Fruit fly (Drosophila melanogaster): ENCODE measurements around the gene CG46317.

DNA sequence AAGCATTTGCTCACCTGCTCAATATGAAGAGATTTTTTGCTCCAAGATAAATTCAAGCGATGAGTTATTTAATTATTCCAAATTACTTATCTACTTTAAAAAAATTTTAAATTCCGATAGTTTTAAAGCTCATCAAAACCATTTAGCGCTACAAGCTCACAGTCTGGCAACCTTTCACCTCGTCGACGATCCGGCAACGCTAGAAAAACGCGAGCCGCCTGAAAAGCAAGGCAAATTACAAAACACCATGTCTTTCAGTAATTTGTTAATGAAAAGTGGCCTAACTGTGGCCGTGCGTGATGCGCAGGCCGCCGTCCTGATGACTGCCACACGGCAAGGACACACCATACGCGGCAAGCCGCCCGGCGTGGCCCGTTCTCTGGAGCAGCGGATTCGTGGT is 34.9 kb upstream of the CG46317 start, which contains the start of gene mRpL38:
- TF ChIP-seq CG8478 (optimal IDR thresholded peaks at IDR 0.05) (no peak), CTCF (optimal IDR thresholded peaks at IDR 0.05) (no peak)

Data from S2 (cell line).